Worm (Caenorhabditis elegans) whole organism, late embryonic: ENCODE results near the gene F28C6.9.
A peak's percentile ranks its signal among the peaks of the same experiment; 100 is the strongest.

Experiments used
- C08G9.2 ChIP-seq: sonication (generic microtip); optimal IDR thresholded peaks from 2 replicates; lab custom pipeline; 2016; ENCODE audit warnings: mild to moderate bottlenecking, missing genetic modification characterization, moderate library complexity, missing compliant biosample characterization
- K02D7.2 ChIP-seq: sonication (generic microtip); optimal IDR thresholded peaks from 2 replicates; lab custom pipeline; 2017; ENCODE audit warnings: mild to moderate bottlenecking, missing genetic modification characterization, missing compliant biosample characterization
- K09A11.1 ChIP-seq: sonication (generic microtip); optimal IDR thresholded peaks from 2 replicates; lab custom pipeline; 2017; ENCODE audit warnings: antibody characterized with exemption, mild to moderate bottlenecking, missing genetic modification characterization, missing compliant biosample characterization; ENCODE audit not compliant: insufficient read depth
- T23F11.4 ChIP-seq: fragments of 200-800 bp; sonication (Bioruptor generic); optimal IDR thresholded peaks from 2 replicates; lab custom pipeline; 2018; ENCODE audit warnings: mild to moderate bottlenecking, missing genetic modification characterization, missing compliant biosample characterization
- ahr-1 ChIP-seq: sonication (generic microtip); optimal IDR thresholded peaks from 2 replicates; lab custom pipeline; 2016; ENCODE audit warnings: missing genetic modification characterization, missing compliant biosample characterization
- ceh-18 ChIP-seq: sonication (generic microtip); optimal IDR thresholded peaks from 2 replicates; lab custom pipeline; 2016; ENCODE audit warnings: missing genetic modification characterization, missing compliant biosample characterization
- ceh-2 ChIP-seq: sonication (generic microtip); optimal IDR thresholded peaks from 2 replicates; lab custom pipeline; 2016; ENCODE audit warnings: missing genotype, missing genetic modification characterization, missing compliant biosample characterization
- ceh-24 ChIP-seq: sonication (generic microtip); optimal IDR thresholded peaks from 2 replicates; lab custom pipeline; 2016; ENCODE audit warnings: mild to moderate bottlenecking, missing genetic modification characterization, missing compliant biosample characterization
- ceh-31 ChIP-seq: sonication (generic microtip); optimal IDR thresholded peaks from 2 replicates; lab custom pipeline; 2016; ENCODE audit warnings: missing genetic modification characterization, missing compliant biosample characterization
- ceh-34 ChIP-seq: sonication (generic microtip); optimal IDR thresholded peaks from 2 replicates; lab custom pipeline; 2016; ENCODE audit warnings: mild to moderate bottlenecking, missing genetic modification characterization, missing compliant biosample characterization
- ceh-45 ChIP-seq: fragments of 200-800 bp; sonication (Bioruptor generic); IDR thresholded peaks from 2 replicates; pipeline ENCODE4 v1.3.6; 2022; ENCODE audit warnings: missing genetic modification reagents, missing genetic modification characterization, missing compliant biosample characterization
- ceh-9 ChIP-seq: sonication (generic microtip); optimal IDR thresholded peaks from 2 replicates; lab custom pipeline; 2016; ENCODE audit warnings: mild to moderate bottlenecking, missing genetic modification characterization, inconsistent platforms, missing compliant biosample characterization
- dmd-4 ChIP-seq: sonication (generic microtip); optimal IDR thresholded peaks from 2 replicates; lab custom pipeline; 2016; ENCODE audit warnings: borderline replicate concordance, missing genetic modification characterization, missing compliant biosample characterization
- fkh-10 ChIP-seq: fragments of 150-350 bp; optimal IDR thresholded peaks from 2 replicates; lab custom pipeline; 2014; ENCODE audit warnings: missing biosample characterization, missing genetic modification reagents, missing genetic modification characterization
- fkh-6 ChIP-seq: sonication (generic microtip); optimal IDR thresholded peaks from 2 replicates; lab custom pipeline; 2016; ENCODE audit warnings: missing genetic modification characterization, missing compliant biosample characterization
- gmeb-2 ChIP-seq: sonication (generic microtip); optimal IDR thresholded peaks from 2 replicates; lab custom pipeline; 2016; ENCODE audit warnings: missing genetic modification characterization, inconsistent platforms, missing compliant biosample characterization
- hlh-13 ChIP-seq: fragments of 200-800 bp; sonication (Bioruptor generic); optimal IDR thresholded peaks from 2 replicates; lab custom pipeline; 2018; ENCODE audit warnings: mild to moderate bottlenecking, missing genetic modification characterization, missing compliant biosample characterization
- hlh-15 ChIP-seq: sonication (generic microtip); optimal IDR thresholded peaks from 2 replicates; lab custom pipeline; 2016; ENCODE audit warnings: missing genetic modification characterization, missing compliant biosample characterization
- hlh-30 ChIP-seq: sonication (generic microtip); optimal IDR thresholded peaks from 2 replicates; lab custom pipeline; 2017; ENCODE audit warnings: antibody characterized with exemption, missing genetic modification characterization, missing compliant biosample characterization; ENCODE audit not compliant: insufficient read depth
- hlh-6 ChIP-seq: sonication (generic microtip); optimal IDR thresholded peaks from 2 replicates; lab custom pipeline; 2016; ENCODE audit warnings: missing genotype, missing genetic modification characterization, missing compliant biosample characterization
- hlh-8 ChIP-seq: sonication (generic microtip); optimal IDR thresholded peaks from 2 replicates; lab custom pipeline; 2016; ENCODE audit warnings: missing genotype, missing genetic modification characterization, missing compliant biosample characterization
- lim-6 ChIP-seq: sonication (generic microtip); optimal IDR thresholded peaks from 2 replicates; lab custom pipeline; 2016; ENCODE audit warnings: missing genetic modification characterization, missing compliant biosample characterization
- lin-11 ChIP-seq: fragments of 200-800 bp; sonication (Bioruptor generic); optimal IDR thresholded peaks from 2 replicates; lab custom pipeline; 2018; ENCODE audit warnings: mild to moderate bottlenecking, missing genetic modification characterization, missing compliant biosample characterization
- nhr-232 ChIP-seq: sonication (generic microtip); optimal IDR thresholded peaks from 2 replicates; lab custom pipeline; 2016; ENCODE audit warnings: missing genetic modification characterization, missing compliant biosample characterization
- odd-2 ChIP-seq: sonication (generic microtip); optimal IDR thresholded peaks from 2 replicates; lab custom pipeline; 2017; ENCODE audit warnings: antibody characterized with exemption, mild to moderate bottlenecking, missing genetic modification characterization, missing compliant biosample characterization
- pag-3 ChIP-seq: sonication (generic microtip); optimal IDR thresholded peaks from 2 replicates; lab custom pipeline; 2016; ENCODE audit warnings: missing compliant biosample characterization, missing genetic modification characterization, borderline replicate concordance
- pat-9 ChIP-seq: fragments of 200-800 bp; sonication (Bioruptor generic); optimal IDR thresholded peaks from 2 replicates; lab custom pipeline; 2018; ENCODE audit warnings: mild to moderate bottlenecking, missing genetic modification characterization, moderate library complexity, missing compliant biosample characterization
- pha-4 ChIP-seq: fragments of 150-350 bp; optimal IDR thresholded peaks from 2 replicates; lab custom pipeline; 2018; ENCODE audit warnings: missing biosample characterization, missing genetic modification reagents, missing genetic modification characterization
- ref-2 ChIP-seq: sonication (generic microtip); optimal IDR thresholded peaks from 2 replicates; lab custom pipeline; 2016; ENCODE audit warnings: missing genetic modification characterization, missing compliant biosample characterization
- rnt-1 ChIP-seq: sonication (generic microtip); optimal IDR thresholded peaks from 2 replicates; lab custom pipeline; 2016; ENCODE audit warnings: missing genetic modification characterization, missing compliant biosample characterization
- sdc-2 ChIP-seq: sonication (generic microtip); optimal IDR thresholded peaks from 2 replicates; lab custom pipeline; 2016; ENCODE audit warnings: missing genotype, missing genetic modification characterization, missing compliant biosample characterization
- sox-4 ChIP-seq: sonication (generic microtip); optimal IDR thresholded peaks from 2 replicates; lab custom pipeline; 2017; ENCODE audit warnings: mild to moderate bottlenecking, missing genetic modification characterization, inconsistent platforms, missing compliant biosample characterization
- tbx-2 ChIP-seq: sonication (generic microtip); optimal IDR thresholded peaks from 2 replicates; lab custom pipeline; 2016; ENCODE audit warnings: missing genetic modification characterization, missing compliant biosample characterization
- ttx-3 ChIP-seq: sonication (generic microtip); optimal IDR thresholded peaks from 2 replicates; lab custom pipeline; 2016; ENCODE audit warnings: missing genetic modification reagents, missing genetic modification characterization, missing compliant biosample characterization
- unc-42 ChIP-seq: sonication (generic microtip); optimal IDR thresholded peaks from 2 replicates; lab custom pipeline; 2016; ENCODE audit warnings: missing genotype, missing genetic modification characterization, missing compliant biosample characterization
- unc-55 ChIP-seq: sonication (generic microtip); optimal IDR thresholded peaks from 2 replicates; lab custom pipeline; 2017; ENCODE audit warnings: missing biosample characterization, missing genetic modification reagents, missing genetic modification characterization
- ztf-16 ChIP-seq: sonication (generic microtip); optimal IDR thresholded peaks from 2 replicates; lab custom pipeline; 2017; ENCODE audit warnings: missing genetic modification characterization, missing compliant biosample characterization

Gene F28C6.9

DNA sequence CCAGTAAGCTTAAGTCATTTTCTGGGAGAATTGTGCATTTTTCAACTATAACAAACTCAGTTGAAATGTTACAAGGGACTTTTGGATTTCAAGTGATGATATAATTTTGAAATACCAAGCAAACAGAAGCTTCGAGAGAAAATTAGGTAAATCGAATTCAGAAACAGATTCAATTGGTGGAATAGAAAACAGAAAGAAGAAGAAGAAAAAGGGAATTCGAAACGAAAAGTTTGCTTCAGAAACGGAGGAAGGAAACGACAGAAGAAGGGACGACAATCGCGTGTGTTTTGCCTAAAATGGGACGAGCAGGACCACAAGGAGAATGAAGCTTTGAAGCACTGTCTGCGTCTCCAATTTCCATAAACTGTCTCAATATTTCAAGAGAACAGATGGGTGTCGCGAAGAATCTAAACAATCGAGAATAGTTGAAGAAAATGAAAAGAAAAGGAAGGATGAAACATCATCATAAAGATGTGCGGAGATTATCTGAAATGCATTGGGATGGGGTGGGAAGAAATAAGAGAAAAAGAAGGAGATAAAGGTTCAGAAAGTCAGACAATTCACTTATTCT, 22.2 kb downstream of the F28C6.9 start:
- TF ChIP-seq hlh-8 (tag; lab: Kevin White, UChicago): no peak
- peak; percentile 54 for TF ChIP-seq ceh-31 (tag; lab: Kevin White, UChicago)
- TF ChIP-seq sox-4 (tag; lab: Kevin White, UChicago): no peak
- no peak for TF ChIP-seq gmeb-2 (tag; lab: Kevin White, UChicago)
- TF ChIP-seq unc-42 (tag; lab: Kevin White, UChicago): peak; percentile 96

ce11 chrII:8585921-8586320, 24.1 kb downstream of the F28C6.9 start:
- TF ChIP-seq K09A11.1 (tag; lab: Kevin White, UChicago): no peak
- no peak for TF ChIP-seq hlh-30
- no peak for TF ChIP-seq sdc-2 (tag; lab: Kevin White, UChicago)
- no peak for TF ChIP-seq ztf-16 (tag; lab: Kevin White, UChicago)
- TF ChIP-seq nhr-232 (tag; lab: Kevin White, UChicago): no peak
- no peak for TF ChIP-seq fkh-6
- no peak for TF ChIP-seq hlh-15 (tag; lab: Kevin White, UChicago)
- TF ChIP-seq ceh-34: no peak
- no peak for TF ChIP-seq ceh-45 (GFP tag; lab: Robert Waterston, UW)
- no peak for TF ChIP-seq unc-55 (GFP tag; lab: Kevin White, UChicago)
- no peak for TF ChIP-seq lin-11 (tag; lab: Kevin White, UChicago)
- TF ChIP-seq pha-4 (tag; lab: Kevin White, UChicago): no peak
- TF ChIP-seq tbx-2 (tag; lab: Kevin White, UChicago): no peak
- TF ChIP-seq lim-6 (tag; lab: Kevin White, UChicago): no peak
- TF ChIP-seq ceh-18 (tag; lab: Kevin White, UChicago): no peak
- TF ChIP-seq odd-2 (tag; lab: Kevin White, UChicago): no peak
- no peak for TF ChIP-seq C08G9.2 (tag; lab: Kevin White, UChicago)
- no peak for TF ChIP-seq ceh-31 (tag; lab: Kevin White, UChicago)
- no peak for TF ChIP-seq ceh-2
- no peak for TF ChIP-seq hlh-6 (tag; lab: Kevin White, UChicago)

DNA sequence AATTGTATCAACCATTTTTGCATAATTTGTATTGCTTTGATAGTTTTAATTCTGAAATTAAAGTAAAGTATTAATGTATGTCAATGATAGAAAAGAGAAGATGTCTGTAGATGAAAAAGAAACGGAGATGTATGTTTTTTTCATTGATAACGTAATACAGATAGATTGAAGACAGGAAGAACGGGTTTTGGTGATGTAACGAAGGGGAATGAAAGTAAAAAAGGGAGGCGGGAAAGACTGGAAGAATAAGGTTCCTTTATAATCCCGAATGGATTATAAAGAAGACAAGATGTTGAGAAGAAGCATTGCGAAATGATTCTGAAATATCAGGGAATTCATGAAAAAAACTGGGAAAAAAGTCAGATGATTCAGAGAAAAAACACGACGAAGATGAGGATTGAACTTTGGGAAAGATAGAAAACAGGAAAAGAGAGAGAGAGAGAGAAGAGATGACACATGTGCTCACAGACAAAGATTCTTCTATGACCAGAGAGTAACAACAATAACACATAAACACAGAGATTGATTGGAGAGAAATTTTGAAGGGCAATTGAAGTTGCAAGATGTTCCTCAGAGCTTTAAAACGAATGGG, 24.9 kb downstream of the F28C6.9 start, which contains the start of gene F54C9.11:
Gene F54C9.11 (minus strand): TSS at position 51 of the 592 bp plus-strand sequence.
- TF ChIP-seq hlh-6 (tag; lab: Kevin White, UChicago) (no peak), K09A11.1 (tag; lab: Kevin White, UChicago) (no peak), ahr-1 (no peak), rnt-1 (tag; lab: Kevin White, UChicago) (no peak), ceh-24 (tag; lab: Kevin White, UChicago) (no peak), dmd-4 (tag; lab: Kevin White, UChicago) (no peak), ref-2 (tag; lab: Kevin White, UChicago) (no peak), ceh-9 (tag; lab: Kevin White, UChicago) (no peak), ceh-2 (no peak), pat-9 (no peak), K02D7.2 (tag; lab: Kevin White, UChicago) (no peak), unc-42 (tag; lab: Kevin White, UChicago) (no peak), T23F11.4 (GFP tag; lab: Kevin White, UChicago) (no peak), pag-3 (tag; lab: Kevin White, UChicago) (no peak), hlh-13 (GFP tag; lab: Kevin White, UChicago) (no peak), ttx-3 (tag; lab: Kevin White, UChicago) (no peak), fkh-10 (no peak)
- TF ChIP-seq, all 69 proteins: peak for 0
